Fruit fly (Drosophila melanogaster): ENCODE measurements around the gene Sh.

The Sh gene

dm6 chrX:18092810-18093222 lies 29.8 kb upstream of the Sh start, which contains the start of gene RhoGAP16F (continued):
- TF ChIP-seq CG13894 (tag; optimal IDR thresholded peaks at IDR 0.05) = peak; percentile 80
- peak; percentile 16 for TF ChIP-seq CG4282 (GFP tag; optimal IDR thresholded peaks at IDR 0.05)
- TF ChIP-seq lmd (GFP tag; IDR thresholded peaks at IDR 0.05) = peak; percentile 85
- TF ChIP-seq lbe (GFP tag; optimal IDR thresholded peaks at IDR 0.05) = peak; percentile 74
- TF ChIP-seq CG17802 (tag; optimal IDR thresholded peaks at IDR 0.05) = peak; percentile 51
- TF ChIP-seq Hmr (GFP tag; optimal IDR thresholded peaks at IDR 0.05) = peak; percentile 81
- peak; percentile 80 for TF ChIP-seq CG6689 (GFP tag; IDR thresholded peaks at IDR 0.05)
- no peak for TF ChIP-seq eve (GFP tag; optimal IDR thresholded peaks at IDR 0.05)
- TF ChIP-seq CG10462 (GFP tag; optimal IDR thresholded peaks at IDR 0.05) = peak; percentile 79
- no peak for TF ChIP-seq lov (optimal IDR thresholded peaks at IDR 0.05)
- 0 out of 3 replicates have a peak, but pooled peaks have one; percentile 53 for TF ChIP-seq lov (GFP tag; IDR thresholded peaks at IDR 0.05)
- peak; percentile 68; the same call in 1 of the 3 replicates for TF ChIP-seq Optix (GFP tag; IDR thresholded peaks at IDR 0.05)
- peak; percentile 87 for TF ChIP-seq fd96Cb (tag; optimal IDR thresholded peaks at IDR 0.05)
- TF ChIP-seq H15 (GFP tag; IDR thresholded peaks at IDR 0.05) = peak; percentile 80
- no peak for TF ChIP-seq pfk (GFP tag; optimal IDR thresholded peaks at IDR 0.05)
- TF ChIP-seq CG1233 (GFP tag; optimal IDR thresholded peaks at IDR 0.05) = peak; percentile 79
- TF ChIP-seq CG11247 (GFP tag; IDR thresholded peaks at IDR 0.05) = peak; percentile 81
- TF ChIP-seq tx (GFP tag; optimal IDR thresholded peaks at IDR 0.05) = peak; percentile 65
- TF ChIP-seq sug (tag; optimal IDR thresholded peaks at IDR 0.05) = peak; percentile 79
- TF ChIP-seq Lim3 (GFP tag; IDR thresholded peaks at IDR 0.05) = peak; percentile 22; the same call in 1 of the 2 replicates
- peak; percentile 25; the same call in 1 of the 2 replicates for TF ChIP-seq sim (GFP tag; IDR thresholded peaks at IDR 0.05)
- TF ChIP-seq CG17385 (GFP tag; optimal IDR thresholded peaks at IDR 0.05) = peak; percentile 76
- no peak for TF ChIP-seq sna (GFP tag; IDR thresholded peaks at IDR 0.05; ENCODE audit: partially characterized antibody)
- TF ChIP-seq wor (GFP tag; IDR thresholded peaks at IDR 0.05) = peak; percentile 49; the same call in 1 of the 2 replicates
- TF ChIP-seq sob (GFP tag; IDR thresholded peaks at IDR 0.05) = peak; percentile 88
- TF ChIP-seq Dad (GFP tag; optimal IDR thresholded peaks at IDR 0.05) = peak; percentile 74
- no peak for TF ChIP-seq bbx (GFP tag; IDR thresholded peaks at IDR 0.05; ENCODE audit: partially characterized antibody)
- peak; percentile 77 for TF ChIP-seq CG13775 (GFP tag; optimal IDR thresholded peaks at IDR 0.05)
- TF ChIP-seq CG6765 (GFP tag; optimal IDR thresholded peaks at IDR 0.05) = peak; percentile 62
- peak; percentile 63 for TF ChIP-seq sqz (GFP tag; optimal IDR thresholded peaks at IDR 0.05)
- peak; percentile 53 for TF ChIP-seq CG12299 (tag; optimal IDR thresholded peaks at IDR 0.05)
- no peak for TF ChIP-seq Bgb (GFP tag; IDR thresholded peaks at IDR 0.05; ENCODE audit: partially characterized antibody)
- no peak for TF ChIP-seq CG8478 (optimal IDR thresholded peaks at IDR 0.05)
- peak; percentile 94 for TF ChIP-seq CG12769 (tag; optimal IDR thresholded peaks at IDR 0.05)
- TF ChIP-seq CG8281 (tag; optimal IDR thresholded peaks at IDR 0.05) = peak; percentile 35
- peak; percentile 86 for TF ChIP-seq CG10209 (GFP tag; optimal IDR thresholded peaks at IDR 0.05)
- peak; percentile 77 for TF ChIP-seq CG30431 (GFP tag; optimal IDR thresholded peaks at IDR 0.05)
- TF ChIP-seq CG18599 (GFP tag; optimal IDR thresholded peaks at IDR 0.05) = peak; percentile 88
- TF ChIP-seq CG12744 (GFP tag; optimal IDR thresholded peaks at IDR 0.05) = peak; percentile 45
- peak; percentile 90 for TF ChIP-seq CG9932 (GFP tag; IDR thresholded peaks at IDR 0.05)
- TF ChIP-seq CG11560 (tag; IDR thresholded peaks at IDR 0.05) = peak; percentile 64
- peak; percentile 82 for TF ChIP-seq bab2 (GFP tag; optimal IDR thresholded peaks at IDR 0.05)
- TF ChIP-seq onecut (GFP tag; IDR thresholded peaks at IDR 0.05) = peak; percentile 47
- TF ChIP-seq D (optimal IDR thresholded peaks at IDR 0.05) = no peak
- peak; percentile 69 for TF ChIP-seq D (GFP tag; optimal IDR thresholded peaks at IDR 0.05)
- peak; percentile 83 for TF ChIP-seq Gug (GFP tag; IDR thresholded peaks at IDR 0.05)
- peak; percentile 64 for TF ChIP-seq CG10274 (GFP tag; optimal IDR thresholded peaks at IDR 0.05)
- peak; percentile 87 for TF ChIP-seq HmgZ (tag; optimal IDR thresholded peaks at IDR 0.05)
- peak; percentile 69 for TF ChIP-seq CG15514 (GFP tag; optimal IDR thresholded peaks at IDR 0.05)
- peak; percentile 40 for TF ChIP-seq run (tag; optimal IDR thresholded peaks at IDR 0.05)
- 0 out of 2 replicates have a peak, but pooled peaks have one; percentile 15 for TF ChIP-seq Dref (GFP tag; IDR thresholded peaks at IDR 0.05)
- no peak for TF ChIP-seq h (optimal IDR thresholded peaks at IDR 0.05)

All from whole organism, embryonic.